In the genomic region with DNA sequence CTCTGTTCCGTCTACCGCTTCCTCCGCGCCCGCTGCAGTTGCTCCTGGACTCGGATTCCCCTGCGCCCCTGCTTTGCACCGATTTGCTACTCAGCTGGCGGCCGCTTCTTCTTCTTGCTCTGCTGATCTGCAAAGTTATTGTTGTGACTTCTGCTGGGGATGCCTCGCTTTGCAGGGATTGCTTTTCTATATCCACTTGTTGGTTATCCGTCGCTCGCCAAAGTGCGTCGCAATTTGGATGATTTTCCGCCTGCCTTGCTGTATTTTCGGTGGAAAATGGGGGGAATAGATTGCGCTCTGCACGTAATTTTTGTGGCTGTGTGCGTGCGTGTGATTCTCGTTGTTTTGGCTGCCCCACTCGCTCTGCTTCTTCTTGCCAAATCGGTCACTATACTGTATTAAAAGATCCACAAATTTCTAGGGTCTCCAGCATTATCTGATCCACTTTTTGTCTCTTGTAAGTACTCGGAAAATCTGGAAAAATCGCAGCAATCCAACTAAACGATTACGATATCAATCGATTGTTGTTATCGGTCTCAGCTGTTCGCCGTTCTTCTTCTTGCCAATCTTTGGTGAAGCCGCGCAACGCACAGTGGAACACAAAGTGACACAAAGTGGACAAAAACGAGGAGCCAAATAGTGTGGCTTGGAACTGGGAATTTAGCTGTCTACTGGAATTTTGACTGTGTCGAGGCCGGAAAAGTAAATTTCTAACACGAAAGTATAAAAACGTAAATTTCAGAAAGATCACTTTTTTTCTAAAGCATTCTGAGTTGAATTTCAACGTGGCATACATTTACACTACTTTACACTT, we compare ENCODE assay signal across 5 fruit fly cellular contexts.
TF ChIP-seq lines count a peak whose summit lies in the region.

Gene ClpX (minus strand): TSS at position 764 of the 814 bp plus-strand sequence.

- TF ChIP-seq CTCF in whole organism, embryonic (GFP tag; optimal IDR thresholded peaks at IDR 0.05; lab: Kevin White, UChicago), result no peak

TF ChIP-seq in whole organism, adult, 20 proteins besides CTCF, POLR2A, EP300 and RAD21 (continues in another document):
- TF ChIP-seq ovo (GFP tag; optimal IDR thresholded peaks at IDR 0.05; lab: Kevin White, UChicago) (no peak), cnc (optimal IDR thresholded peaks at IDR 0.05; lab: Kevin White, UChicago) (no peak), CG7045 (GFP tag; optimal IDR thresholded peaks at IDR 0.05; lab: Kevin White, UChicago) (no peak), tj (GFP tag; optimal IDR thresholded peaks at IDR 0.05; lab: Kevin White, UChicago) (peak; percentile 64), cic (GFP tag; optimal IDR thresholded peaks at IDR 0.05; lab: Kevin White, UChicago) (peak; percentile 37), Clk (GFP tag; optimal IDR thresholded peaks at IDR 0.05; lab: Kevin White, UChicago) (no peak), CG14711 (tag; optimal IDR thresholded peaks at IDR 0.05; lab: Kevin White, UChicago) (no peak), CG7101 (tag; optimal IDR thresholded peaks at IDR 0.05; lab: Kevin White, UChicago) (no peak), CG11617 (GFP tag; optimal IDR thresholded peaks at IDR 0.05; lab: Kevin White, UChicago) (peak; percentile 12), Mnt (GFP tag; optimal IDR thresholded peaks at IDR 0.05; lab: Kevin White, UChicago) (peak; percentile 82), Hr96 (GFP tag; optimal IDR thresholded peaks at IDR 0.05; lab: Kevin White, UChicago) (no peak), bab1 (GFP tag; optimal IDR thresholded peaks at IDR 0.05; lab: Kevin White, UChicago) (peak; percentile 68), CG33017 (tag; optimal IDR thresholded peaks at IDR 0.05; lab: Kevin White, UChicago) (no peak), CG12768 (GFP tag; optimal IDR thresholded peaks at IDR 0.05; lab: Kevin White, UChicago) (no peak), CG1620 (GFP tag; optimal IDR thresholded peaks at IDR 0.05; lab: Kevin White, UChicago) (no peak), CG5204 (GFP tag; optimal IDR thresholded peaks at IDR 0.05; lab: Kevin White, UChicago) (no peak), kay (GFP tag; lab: Kevin White, UChicago; ENCODE audit: borderline replicate concordance) (no peak)

TF ChIP-seq in whole organism, embryonic, 481 proteins besides CTCF, POLR2A, EP300 and RAD21 (continues in another document):
- peak; percentile 7 for TF ChIP-seq CG12391 (tag; optimal IDR thresholded peaks at IDR 0.05; lab: Kevin White, UChicago)
- TF ChIP-seq Rfx (GFP tag; IDR thresholded peaks at IDR 0.05; lab: Robert Waterston, UW), result 0 out of 2 replicates have a peak, but pooled peaks have one; percentile 14
- peak; percentile 76 for TF ChIP-seq Bgb (GFP tag; IDR thresholded peaks at IDR 0.05; lab: Robert Waterston, UW; ENCODE audit: partially characterized antibody)
- TF ChIP-seq CG18476 (GFP tag; optimal IDR thresholded peaks at IDR 0.05; lab: Kevin White, UChicago), result no peak
- TF ChIP-seq CG12155 (GFP tag; optimal IDR thresholded peaks at IDR 0.05; lab: Kevin White, UChicago), result peak; percentile 100
- TF ChIP-seq Scr (GFP tag; IDR thresholded peaks at IDR 0.05; lab: Robert Waterston, UW; ENCODE audit: partially characterized antibody), result peak; percentile 69
- no peak for TF ChIP-seq CG8290 (GFP tag; optimal IDR thresholded peaks at IDR 0.05; lab: Kevin White, UChicago)
- TF ChIP-seq CG8290 (tag; optimal IDR thresholded peaks at IDR 0.05; lab: Kevin White, UChicago), result peak in 1 of 2 experiments; percentile 50
- TF ChIP-seq gfzf (GFP tag; optimal IDR thresholded peaks at IDR 0.05; lab: Kevin White, UChicago), result peak; percentile 42
- TF ChIP-seq CG14710 (tag; optimal IDR thresholded peaks at IDR 0.05; lab: Kevin White, UChicago), result peak; percentile 76
- peak; percentile 77 for TF ChIP-seq HmgZ (tag; optimal IDR thresholded peaks at IDR 0.05; lab: Kevin White, UChicago)
- TF ChIP-seq vvl (GFP tag; IDR thresholded peaks at IDR 0.05; lab: Robert Waterston, UW), result 0 out of 2 replicates have a peak, but pooled peaks have one; percentile 26
- no peak for TF ChIP-seq ssp (GFP tag; IDR thresholded peaks at IDR 0.05; lab: Robert Waterston, UW)
- peak; percentile 17 for TF ChIP-seq CG3281 (GFP tag; optimal IDR thresholded peaks at IDR 0.05; lab: Kevin White, UChicago)
- TF ChIP-seq gem (tag; optimal IDR thresholded peaks at IDR 0.05; lab: Kevin White, UChicago), result no peak

TF ChIP-seq in whole organism, prepupa, 60 proteins besides CTCF, POLR2A, EP300 and RAD21:
- TF ChIP-seq CG15336 (GFP tag; IDR thresholded peaks at IDR 0.05; lab: Robert Waterston, UW) (0 out of 2 replicates have a peak, but pooled peaks have one; percentile 20), svp (GFP tag; lab: Kevin White, UChicago) (peak; percentile 82), Ets21C (GFP tag; optimal IDR thresholded peaks at IDR 0.05; lab: Kevin White, UChicago) (no peak), Eip78C (GFP tag; lab: Kevin White, UChicago) (peak; percentile 73), vri (GFP tag; optimal IDR thresholded peaks at IDR 0.05; lab: Kevin White, UChicago) (peak; percentile 39), esn (GFP tag; optimal IDR thresholded peaks at IDR 0.05; lab: Kevin White, UChicago) (peak; percentile 0)

TF ChIP-seq in whole organism, pupa, 21 proteins besides CTCF, POLR2A, EP300 and RAD21:
- TF ChIP-seq rn (GFP tag; IDR thresholded peaks at IDR 0.05; lab: Robert Waterston, UW) (no peak), CG4496 (GFP tag; IDR thresholded peaks at IDR 0.05; lab: Robert Waterston, UW) (peak; percentile 26; the same call in 1 of the 3 replicates)
TF ChIP-seq in whole organism, pupa: peak in this region for 1.

TF ChIP-seq in whole organism, wandering third instar larva, 38 proteins besides CTCF, POLR2A, EP300 and RAD21:
- TF ChIP-seq dmrt93B (GFP tag; optimal IDR thresholded peaks at IDR 0.05; lab: Kevin White, UChicago) (no peak), brk (GFP tag; optimal IDR thresholded peaks at IDR 0.05; lab: Kevin White, UChicago) (no peak), CG9705 (GFP tag; optimal IDR thresholded peaks at IDR 0.05; lab: Kevin White, UChicago) (no peak), Myc (optimal IDR thresholded peaks at IDR 0.05; lab: Kevin White, UChicago) (peak; percentile 77), Rel (GFP tag; optimal IDR thresholded peaks at IDR 0.05; lab: Kevin White, UChicago) (no peak), Rel (tag; optimal IDR thresholded peaks at IDR 0.05; lab: Kevin White, UChicago) (peak; percentile 63), dl (GFP tag; optimal IDR thresholded peaks at IDR 0.05; lab: Kevin White, UChicago; ENCODE audit: insufficient read depth in 1 of 2, partially characterized antibody in 2 of 2) (no peak), woc (GFP tag; optimal IDR thresholded peaks at IDR 0.05; lab: Kevin White, UChicago) (peak; percentile 77), Hnf4 (GFP tag; optimal IDR thresholded peaks at IDR 0.05; lab: Kevin White, UChicago) (no peak)
